Fruit fly (Drosophila melanogaster): ENCODE data around the gene ro.

Gene ro

DNA sequence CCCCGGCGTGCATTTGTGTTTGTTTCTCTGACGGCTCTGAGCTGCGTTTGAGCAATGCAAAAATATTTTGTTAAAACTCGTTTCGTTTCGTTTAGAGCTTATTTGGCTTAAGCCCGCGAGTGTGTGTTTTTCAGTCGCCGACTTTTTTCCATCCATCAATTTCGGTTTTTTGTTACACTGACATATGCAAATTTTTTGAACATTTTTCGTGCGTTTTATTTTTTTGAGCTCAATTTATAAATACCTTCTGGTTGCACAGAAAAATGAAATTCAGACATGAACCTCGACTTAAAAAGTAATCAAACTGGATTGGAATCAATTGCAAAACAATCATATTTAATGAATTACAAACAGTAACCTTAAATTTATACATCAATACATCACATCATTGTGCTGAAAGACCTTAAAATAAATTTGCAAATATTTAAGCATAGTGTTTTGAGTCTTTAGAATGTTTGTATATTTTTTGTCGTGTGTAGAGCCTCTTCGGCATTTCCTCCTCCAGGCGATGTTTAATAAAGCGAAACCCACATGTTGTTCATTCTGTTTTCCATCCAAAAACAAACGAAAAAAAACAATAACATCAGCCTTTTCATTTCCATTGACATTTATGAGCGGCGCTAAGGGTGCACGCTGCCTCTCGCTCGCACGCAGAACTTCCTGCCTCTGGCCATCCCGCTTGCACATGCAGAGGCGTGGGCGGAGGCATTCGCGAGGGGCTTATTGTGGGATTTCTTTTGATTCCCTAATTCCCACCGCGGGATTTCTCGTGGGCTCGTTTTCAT lies 1.5 kb upstream of the ro start (continued):
- TF ChIP-seq HLH4C (GFP tag; IDR thresholded peaks at IDR 0.05; ENCODE audit: partially characterized antibody) (no peak), CG1603 (tag; optimal IDR thresholded peaks at IDR 0.05) (no peak), CG32767 (GFP tag; IDR thresholded peaks at IDR 0.05) (no peak), cato (GFP tag; optimal IDR thresholded peaks at IDR 0.05; ENCODE audit: borderline replicate concordance) (no peak), CG6175 (GFP tag; IDR thresholded peaks at IDR 0.05) (no peak), dysf (GFP tag; IDR thresholded peaks at IDR 0.05) (0 out of 3 replicates have a peak, but pooled peaks have one; percentile 29), kni (GFP tag; optimal IDR thresholded peaks at IDR 0.05) (peak; percentile 43), grn (GFP tag; optimal IDR thresholded peaks at IDR 0.05) (no peak), Ets97D (GFP tag; optimal IDR thresholded peaks at IDR 0.05) (peak; percentile 0), Oli (tag; optimal IDR thresholded peaks at IDR 0.05) (no peak), zen (tag; optimal IDR thresholded peaks at IDR 0.05) (peak; percentile 11), cg (GFP tag; optimal IDR thresholded peaks at IDR 0.05) (no peak), ewg (GFP tag; optimal IDR thresholded peaks at IDR 0.05) (peak; percentile 24), aop (GFP tag; IDR thresholded peaks at IDR 0.05) (0 out of 2 replicates have a peak, but pooled peaks have one; percentile 25), cad (GFP tag; optimal IDR thresholded peaks at IDR 0.05) (peak; percentile 87), tna (GFP tag; IDR thresholded peaks at IDR 0.05; ENCODE audit: partially characterized antibody) (no peak), CG12659 (GFP tag; optimal IDR thresholded peaks at IDR 0.05) (no peak)

DNA sequence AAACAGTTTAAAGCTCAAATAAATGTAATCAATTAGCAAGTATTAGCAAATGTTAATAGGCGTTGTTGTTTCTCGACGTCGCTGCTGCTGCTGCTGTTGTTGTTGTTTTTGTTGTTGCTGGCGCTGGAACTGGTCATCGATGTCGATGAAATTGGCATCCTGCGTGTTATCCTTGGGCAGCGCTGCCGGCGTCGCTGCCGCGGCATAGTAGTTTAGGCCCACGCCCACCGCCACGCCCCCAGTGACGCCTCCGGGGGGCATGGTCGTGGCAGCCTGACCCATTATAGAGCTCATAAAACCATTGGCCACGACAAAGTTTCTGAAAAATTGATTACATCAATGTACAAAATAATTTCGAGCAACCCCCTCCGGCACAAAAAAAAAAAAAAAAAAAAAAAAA lies 4.1 kb downstream of the ro start:
- TF ChIP-seq CG42726 (GFP tag; IDR thresholded peaks at IDR 0.05; ENCODE audit: partially characterized antibody) (0 out of 2 replicates have a peak, but pooled peaks have one; percentile 7), CG3065 (GFP tag; optimal IDR thresholded peaks at IDR 0.05) (peak; percentile 80), CG18476 (GFP tag; optimal IDR thresholded peaks at IDR 0.05) (no peak), CG3281 (GFP tag; optimal IDR thresholded peaks at IDR 0.05) (no peak), zfh1 (GFP tag; IDR thresholded peaks at IDR 0.05) (0 out of 3 replicates have a peak, but pooled peaks have one; percentile 11), CG11085 (GFP tag; IDR thresholded peaks at IDR 0.05) (no peak), Dip2 (GFP tag; IDR thresholded peaks at IDR 0.05) (no peak), CG9727 (GFP tag; optimal IDR thresholded peaks at IDR 0.05) (no peak), mam (GFP tag; optimal IDR thresholded peaks at IDR 0.05) (no peak), B-H2 (GFP tag; optimal IDR thresholded peaks at IDR 0.05) (no peak), CG10366 (GFP tag; IDR thresholded peaks at IDR 0.05) (no peak), sd (tag; optimal IDR thresholded peaks at IDR 0.05) (no peak), Adf1 (GFP tag; IDR thresholded peaks at IDR 0.05) (peak; percentile 62; the same call in 1 of the 2 replicates), ro (GFP tag; IDR thresholded peaks at IDR 0.05) (0 out of 2 replicates have a peak, but pooled peaks have one; percentile 13), tup (GFP tag; optimal IDR thresholded peaks at IDR 0.05) (no peak), toy (GFP tag; IDR thresholded peaks at IDR 0.05) (no peak), dmrt99B (tag; optimal IDR thresholded peaks at IDR 0.05) (no peak), CG4360 (GFP tag; IDR thresholded peaks at IDR 0.05) (peak; percentile 62; the same call in 1 of the 2 replicates), gsb-n (tag; optimal IDR thresholded peaks at IDR 0.05) (no peak), CG12744 (GFP tag; optimal IDR thresholded peaks at IDR 0.05) (no peak), CG33557 (GFP tag; optimal IDR thresholded peaks at IDR 0.05) (no peak), prd (optimal IDR thresholded peaks at IDR 0.05) (no peak), prd (GFP tag; IDR thresholded peaks at IDR 0.05) (no peak), Awh (GFP tag; IDR thresholded peaks at IDR 0.05) (0 out of 2 replicates have a peak, but pooled peaks have one; percentile 46), cas (GFP tag; IDR thresholded peaks at IDR 0.05) (no peak), aop (GFP tag; IDR thresholded peaks at IDR 0.05) (no peak)

Measured in whole organism, embryonic.